Fruit fly (Drosophila melanogaster) whole organism, adult: Measurements from ENCODE around the gene per.

Source experiments
- CG12768 ChIP-seq: fragments of 200-800 bp; sonication (Bioruptor generic); optimal IDR thresholded peaks from 2 replicates; lab custom pipeline; 2017; ENCODE audit warnings: missing biosample characterization, missing genetic modification characterization, mild to moderate bottlenecking, moderate library complexity, missing genetic modification reagents
- CG33017 ChIP-seq: fragments of 200-800 bp; sonication (Bioruptor generic); optimal IDR thresholded peaks from 2 replicates; lab custom pipeline; 2018; ENCODE audit warnings: missing biosample characterization, mild to moderate bottlenecking, missing genetic modification characterization, moderate library complexity
- CG5204 ChIP-seq: fragments of 200-800 bp; sonication (Bioruptor generic); optimal IDR thresholded peaks from 2 replicates; lab custom pipeline; 2016; ENCODE audit warnings: missing biosample characterization, missing genetic modification characterization
- Hr96 ChIP-seq: fragments of 200-800 bp; sonication (Bioruptor generic); optimal IDR thresholded peaks from 2 replicates; lab custom pipeline; 2016; ENCODE audit warnings: missing biosample characterization, missing genetic modification characterization
- Mnt ChIP-seq: fragments of 200-800 bp; sonication (Bioruptor generic); optimal IDR thresholded peaks from 2 replicates; lab custom pipeline; 2016; ENCODE audit warnings: missing biosample characterization, mild to moderate bottlenecking, missing genetic modification characterization
- cic ChIP-seq: fragments of 200-800 bp; sonication (Bioruptor generic); optimal IDR thresholded peaks from 2 replicates; lab custom pipeline; 2017; ENCODE audit warnings: missing biosample characterization, mild to moderate bottlenecking, missing genetic modification characterization, moderate library complexity
- kay ChIP-seq: fragments of 200-800 bp; sonication (Bioruptor generic); peaks from one replicate; lab custom pipeline; 2016; ENCODE audit warnings: missing biosample characterization, missing genetic modification characterization, borderline replicate concordance
- tj ChIP-seq: fragments of 200-800 bp; sonication (Bioruptor generic); optimal IDR thresholded peaks from 3 replicates; lab custom pipeline; 2017; ENCODE audit warnings: missing biosample characterization, mild to moderate bottlenecking, missing genetic modification characterization, moderate library complexity

dm6 chrX:2637914-2638313 lies 47.5 kb upstream of the per start:
- TF ChIP-seq cic (GFP tag; lab: Kevin White, UChicago) (no peak), CG33017 (tag; lab: Kevin White, UChicago) (no peak), tj (no peak), Mnt (GFP tag; lab: Kevin White, UChicago) (no peak), Hr96 (no peak), CG12768 (GFP tag; lab: Kevin White, UChicago) (no peak), CG5204 (GFP tag; lab: Kevin White, UChicago) (no peak), kay (no peak)
